Worm (Caenorhabditis elegans) whole organism, L1 larva: ENCODE data around the gene col-175.
A peak's percentile ranks its signal among the peaks of the same experiment; 100 is the strongest.

Experiments
- C04F5.9 ChIP-seq: sonication (generic microtip); optimal IDR thresholded peaks from 2 replicates; lab custom pipeline; 2016; ENCODE audit warnings: missing genetic modification characterization, missing compliant biosample characterization
- C16A3.4 ChIP-seq: fragments of 150-350 bp; optimal IDR thresholded peaks from 2 replicates; lab custom pipeline; 2014; ENCODE audit warnings: missing biosample characterization, missing genetic modification characterization
- C34B4.2 ChIP-seq: sonication (generic microtip); optimal IDR thresholded peaks from 2 replicates; lab custom pipeline; 2017; ENCODE audit warnings: mild to moderate bottlenecking, missing genetic modification characterization, missing compliant biosample characterization
- Y116A8C.19 ChIP-seq: sonication (generic microtip); optimal IDR thresholded peaks from 2 replicates; lab custom pipeline; 2016; ENCODE audit warnings: missing compliant biosample characterization, missing genetic modification characterization, borderline replicate concordance
- alr-1 ChIP-seq: fragments of 200-800 bp; sonication (Bioruptor generic); optimal IDR thresholded peaks from 2 replicates; lab custom pipeline; 2018; ENCODE audit warnings: borderline replicate concordance, mild to moderate bottlenecking, missing genetic modification characterization, missing compliant biosample characterization
- ama-1 ChIP-seq: fragments of 150-350 bp; optimal IDR thresholded peaks from 2 replicates; lab custom pipeline; 2014
- ceh-63 ChIP-seq: fragments of 200-800 bp; sonication (Bioruptor generic); optimal IDR thresholded peaks from 2 replicates; lab custom pipeline; 2018; ENCODE audit warnings: mild to moderate bottlenecking, missing genetic modification characterization, missing compliant biosample characterization
- ceh-82 ChIP-seq, 3 experiments: fragments of 150-350 bp in 1 of 3; sonication (generic microtip) in 2 of 3; optimal IDR thresholded peaks; 2 replicates each; lab custom pipeline; 2014 to 2017; ENCODE audit warnings: missing biosample characterization in 3 of 3, missing genetic modification characterization in 3 of 3
- ceh-90 ChIP-seq: sonication (generic microtip); optimal IDR thresholded peaks from 2 replicates; lab custom pipeline; 2016; ENCODE audit warnings: missing genetic modification characterization, missing compliant biosample characterization
- ces-1 ChIP-seq: fragments of 150-350 bp; optimal IDR thresholded peaks from 2 replicates; lab custom pipeline; 2014; ENCODE audit warnings: missing biosample characterization, missing genetic modification reagents, missing genetic modification characterization
- dpl-1 ChIP-seq, 3 experiments: fragments of 150-350 bp in 2 of 3; sonication (generic microtip) in 1 of 3; optimal IDR thresholded peaks; 2 replicates each; lab custom pipeline; 2014 to 2017; ENCODE audit warnings: missing biosample characterization in 3 of 3, missing genetic modification characterization in 3 of 3, missing genetic modification reagents in 3 of 3
- dsc-1 ChIP-seq: sonication (generic microtip); optimal IDR thresholded peaks from 2 replicates; lab custom pipeline; 2016; ENCODE audit warnings: mild to moderate bottlenecking, missing genetic modification characterization, missing compliant biosample characterization
- efl-1 ChIP-seq, 4 experiments: fragments of 150-350 bp; optimal IDR thresholded peaks in 3 of 4; peaks in 1 of 4; 1 replicate in 1 of 4; 2 replicates in 3 of 4; lab custom pipeline; 2014; ENCODE audit warnings: missing biosample characterization in 2 of 4, missing genetic modification characterization in 2 of 4, missing genetic modification reagents in 2 of 4
- egl-27 ChIP-seq, 2 experiments: fragments of 150-350 bp in 1 of 2; sonication (generic microtip); optimal IDR thresholded peaks; 3 replicates each; lab custom pipeline; 2017 to 2018; ENCODE audit warnings: missing biosample characterization in 2 of 2, missing genetic modification characterization in 2 of 2, missing genetic modification reagents in 2 of 2
- elt-2 ChIP-seq: sonication (generic microtip); optimal IDR thresholded peaks from 2 replicates; lab custom pipeline; 2016; ENCODE audit warnings: missing genetic modification characterization, mild to moderate bottlenecking, inconsistent platforms, missing compliant biosample characterization, missing genetic modification reagents
- fkh-4 ChIP-seq: sonication (generic microtip); optimal IDR thresholded peaks from 2 replicates; lab custom pipeline; 2016; ENCODE audit warnings: missing compliant biosample characterization, missing genetic modification characterization, borderline replicate concordance
- fos-1 ChIP-seq: fragments of 150-350 bp; optimal IDR thresholded peaks from 2 replicates; lab custom pipeline; 2014; ENCODE audit warnings: missing biosample characterization, missing genetic modification characterization
- grh-1 ChIP-seq: fragments of 200-800 bp; sonication (Bioruptor generic); IDR thresholded peaks from 2 replicates; pipeline ENCODE4 v1.3.6; 2022; ENCODE audit warnings: missing genetic modification reagents, missing genetic modification characterization, missing compliant biosample characterization
- hlh-4 ChIP-seq: sonication (generic microtip); optimal IDR thresholded peaks from 2 replicates; lab custom pipeline; 2016; ENCODE audit warnings: mild to moderate bottlenecking, missing genetic modification characterization, missing compliant biosample characterization
- hpl-2 ChIP-seq: fragments of 150-350 bp; optimal IDR thresholded peaks from 2 replicates; lab custom pipeline; 2014; ENCODE audit warnings: missing biosample characterization, missing genetic modification reagents, missing genetic modification characterization
- jun-1 ChIP-seq: fragments of 150-350 bp; optimal IDR thresholded peaks from 2 replicates; lab custom pipeline; 2014; ENCODE audit warnings: missing biosample characterization, missing genetic modification reagents, missing genetic modification characterization
- lin-14 ChIP-seq: fragments of 200-800 bp; sonication (Bioruptor generic); optimal IDR thresholded peaks from 2 replicates; lab custom pipeline; 2018; ENCODE audit warnings: mild to moderate bottlenecking, missing genetic modification characterization, moderate library complexity, missing compliant biosample characterization
- lin-35 ChIP-seq, 2 experiments: fragments of 150-350 bp; optimal IDR thresholded peaks; 2 replicates each; lab custom pipeline; 2014; ENCODE audit warnings: missing biosample characterization in 2 of 2, missing genetic modification characterization in 2 of 2, missing genetic modification reagents in 2 of 2
- mab-9 ChIP-seq: fragments of 200-800 bp; sonication (Bioruptor generic); IDR thresholded peaks from 2 replicates; pipeline ENCODE4 v1.3.6; 2022; ENCODE audit warnings: missing genetic modification reagents, missing genetic modification characterization, missing compliant biosample characterization
- mdl-1 ChIP-seq, 2 experiments: fragments of 150-350 bp; optimal IDR thresholded peaks; 2 replicates each; lab custom pipeline; 2014 to 2017; ENCODE audit warnings: missing biosample characterization in 2 of 2, missing genetic modification characterization in 2 of 2, inconsistent platforms in 1 of 2
- mep-1 ChIP-seq: fragments of 150-350 bp; optimal IDR thresholded peaks from 2 replicates; lab custom pipeline; 2014; ENCODE audit warnings: missing biosample characterization, missing genetic modification characterization
- nhr-19 ChIP-seq: fragments of 200-800 bp; sonication (Bioruptor generic); conservative IDR thresholded peaks from 2 replicates; pipeline ENCODE4 v1.3.6; 2022; ENCODE audit warnings: missing genetic modification characterization, missing compliant biosample characterization
- nhr-20 ChIP-seq: sonication (generic microtip); optimal IDR thresholded peaks from 2 replicates; lab custom pipeline; 2016; ENCODE audit warnings: mild to moderate bottlenecking, missing genetic modification characterization, missing compliant biosample characterization
- nhr-237 ChIP-seq: fragments of 150-350 bp; optimal IDR thresholded peaks from 2 replicates; lab custom pipeline; 2014; ENCODE audit warnings: missing biosample characterization, missing genetic modification characterization
- nhr-28 ChIP-seq: fragments of 150-350 bp; optimal IDR thresholded peaks from 2 replicates; lab custom pipeline; 2014; ENCODE audit warnings: missing biosample characterization, missing genetic modification characterization
- nhr-71 ChIP-seq: sonication (generic microtip); optimal IDR thresholded peaks from 2 replicates; lab custom pipeline; 2016; ENCODE audit warnings: mild to moderate bottlenecking, missing genetic modification characterization, moderate library complexity, missing compliant biosample characterization
- nhr-84 ChIP-seq: sonication (generic microtip); optimal IDR thresholded peaks from 2 replicates; lab custom pipeline; 2017; ENCODE audit warnings: missing biosample characterization, missing genetic modification characterization
- nhr-90 ChIP-seq: sonication (generic microtip); optimal IDR thresholded peaks from 2 replicates; lab custom pipeline; 2016; ENCODE audit warnings: mild to moderate bottlenecking, missing genetic modification characterization, missing compliant biosample characterization; ENCODE audit not compliant: poor library complexity
- skn-1 ChIP-seq: fragments of 150-350 bp; optimal IDR thresholded peaks from 2 replicates; lab custom pipeline; 2014; ENCODE audit warnings: missing biosample characterization, missing genetic modification characterization
- snu-23 ChIP-seq: sonication (generic microtip); optimal IDR thresholded peaks from 2 replicates; lab custom pipeline; 2016; ENCODE audit warnings: missing genetic modification characterization, missing compliant biosample characterization
- swsn-7 ChIP-seq: sonication (generic microtip); optimal IDR thresholded peaks from 2 replicates; lab custom pipeline; 2016; ENCODE audit warnings: missing genetic modification characterization, missing compliant biosample characterization
- tbx-2 ChIP-seq: sonication (generic microtip); optimal IDR thresholded peaks from 2 replicates; lab custom pipeline; 2016; ENCODE audit warnings: missing genetic modification characterization, missing compliant biosample characterization
- tlp-1 ChIP-seq: fragments of 150-350 bp; optimal IDR thresholded peaks from 2 replicates; lab custom pipeline; 2014; ENCODE audit warnings: missing biosample characterization, missing genetic modification characterization
- unc-30 ChIP-seq: sonication (generic microtip); optimal IDR thresholded peaks from 2 replicates; lab custom pipeline; 2017; ENCODE audit warnings: missing biosample characterization, missing genetic modification characterization
- unc-62 ChIP-seq: fragments of 150-350 bp; optimal IDR thresholded peaks from 2 replicates; lab custom pipeline; 2014; ENCODE audit warnings: missing biosample characterization, missing genetic modification reagents, missing genetic modification characterization
- unc-98 ChIP-seq: fragments of 200-800 bp; sonication (Bioruptor generic); IDR thresholded peaks from 2 replicates; pipeline ENCODE4 v1.3.6; 2022; ENCODE audit warnings: missing genetic modification characterization, missing compliant biosample characterization
- vab-15 ChIP-seq: sonication (generic microtip); optimal IDR thresholded peaks from 2 replicates; lab custom pipeline; 2017; ENCODE audit warnings: missing genotype, mild to moderate bottlenecking, missing genetic modification characterization, missing compliant biosample characterization
- xbp-1 ChIP-seq: sonication (generic microtip); optimal IDR thresholded peaks from 2 replicates; lab custom pipeline; 2016; ENCODE audit warnings: missing genetic modification characterization, missing compliant biosample characterization
- zip-4 ChIP-seq: fragments of 200-800 bp; sonication (Bioruptor generic); optimal IDR thresholded peaks from 2 replicates; lab custom pipeline; 2018; ENCODE audit warnings: mild to moderate bottlenecking, missing genetic modification characterization, moderate library complexity, missing compliant biosample characterization
- ztf-4 ChIP-seq: fragments of 150-350 bp; optimal IDR thresholded peaks from 2 replicates; lab custom pipeline; 2014; ENCODE audit warnings: missing biosample characterization, missing genetic modification characterization

Gene col-175

DNA sequence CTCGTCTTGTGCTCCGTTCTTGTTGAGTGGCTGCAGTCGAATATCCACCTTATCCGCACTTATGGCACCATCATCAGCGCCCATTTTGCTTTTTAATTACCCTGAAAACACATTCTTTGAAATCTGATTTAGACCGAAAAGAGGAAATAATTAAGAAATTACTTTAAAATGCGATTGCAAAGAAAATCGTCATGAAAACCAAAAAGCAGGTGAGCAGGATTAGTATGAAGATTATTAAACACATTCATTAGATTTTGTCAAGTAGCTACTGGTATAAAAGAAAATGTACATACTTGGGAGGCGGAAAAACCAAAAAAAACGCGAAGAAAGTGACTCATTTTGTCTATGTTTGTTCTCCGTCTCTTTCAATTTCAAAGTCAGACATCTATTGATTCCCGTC is 36.3 kb upstream of the col-175 start, which contains the start of gene B0416.5:
Gene B0416.5, minus strand, starts transcription at position 101 of the 400 bp plus-strand sequence.
- TF ChIP-seq egl-27 (tag; optimal IDR thresholded peaks at IDR 0.05; lab: Kevin White, UChicago) (no peak), hpl-2 (no peak), swsn-7 (no peak), C04F5.9 (no peak), ces-1 (GFP tag; lab: Kevin White, UChicago) (no peak)

ce11 chrX:9268373-9268772 is 34.0 kb upstream of the col-175 start:
- no peak for TF ChIP-seq nhr-71 (tag; lab: Kevin White, UChicago)
- no peak for TF ChIP-seq C16A3.4
- no peak for TF ChIP-seq dsc-1 (tag; lab: Kevin White, UChicago)
- no peak for TF ChIP-seq elt-2 (tag; lab: Kevin White, UChicago)
- TF ChIP-seq Y116A8C.19 (tag; lab: Kevin White, UChicago) = no peak
- no peak for TF ChIP-seq grh-1 (GFP tag; lab: Robert Waterston, UW)
- TF ChIP-seq unc-62 (GFP tag; lab: Kevin White, UChicago) = no peak
- no peak for TF ChIP-seq skn-1 (tag; lab: Kevin White, UChicago)
- TF ChIP-seq snu-23 = no peak

DNA sequence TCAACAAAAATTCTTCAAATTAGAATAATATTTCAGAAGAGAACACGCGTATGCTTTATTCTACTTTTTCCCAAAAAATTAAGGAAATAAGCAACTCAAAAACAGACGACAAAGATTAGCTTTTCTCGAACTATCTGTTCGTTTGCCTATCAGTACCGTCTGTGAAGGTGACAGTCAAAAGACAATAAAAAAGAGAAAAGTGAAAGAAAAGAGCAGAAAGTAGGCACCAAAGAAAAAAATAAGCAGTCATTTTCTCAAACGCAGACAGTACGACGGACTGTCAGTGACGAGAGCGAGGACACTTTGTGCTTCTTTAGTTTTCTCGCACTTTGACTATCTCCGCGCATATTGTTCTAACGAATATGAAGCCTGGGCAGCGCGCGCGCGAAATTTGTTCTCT is 32.1 kb upstream of the col-175 start:
- no peak for TF ChIP-seq nhr-71 (tag; lab: Kevin White, UChicago)
- TF ChIP-seq lin-14 = peak; percentile 11
- TF ChIP-seq, all 84 proteins: peak for 1

ce11 chrX:9264636-9265035 is 30.2 kb upstream of the col-175 start:
- TF ChIP-seq Y116A8C.19 (tag; lab: Kevin White, UChicago) (no peak), hlh-4 (tag; lab: Kevin White, UChicago) (no peak), nhr-28 (tag; lab: Kevin White, UChicago) (no peak), fkh-4 (no peak), nhr-90 (tag; lab: Kevin White, UChicago) (peak; percentile 26), snu-23 (peak; percentile 16), nhr-20 (tag; lab: Kevin White, UChicago) (peak; percentile 55), nhr-71 (tag; lab: Kevin White, UChicago) (peak; percentile 71), ceh-82 (tag; optimal IDR thresholded peaks at IDR 0.05; lab: Kevin White, UChicago) (no peak), unc-98 (GFP tag; lab: Robert Waterston, UW) (no peak), mab-9 (GFP tag; lab: Robert Waterston, UW) (no peak), tbx-2 (tag; lab: Kevin White, UChicago) (no peak), hpl-2 (no peak), ama-1 (no peak), nhr-237 (tag; lab: Kevin White, UChicago) (no peak), vab-15 (no peak), ces-1 (GFP tag; lab: Kevin White, UChicago) (no peak), ceh-63 (GFP tag; lab: Kevin White, UChicago) (no peak), swsn-7 (no peak), unc-30 (tag; lab: Kevin White, UChicago) (no peak), lin-35 (GFP tag; optimal IDR thresholded peaks at IDR 0.05; lab: Kevin White, UChicago) (peak in 1 of 2 experiments; percentile 57), ceh-90 (no peak), grh-1 (GFP tag; lab: Robert Waterston, UW) (no peak), dpl-1 (GFP tag; optimal IDR thresholded peaks at IDR 0.05; lab: Kevin White, UChicago) (no peak), nhr-84 (tag; lab: Kevin White, UChicago) (no peak), lin-14 (peak; percentile 71), egl-27 (tag; optimal IDR thresholded peaks at IDR 0.05; lab: Kevin White, UChicago) (no peak), ztf-4 (no peak), efl-1 (optimal IDR thresholded peaks at IDR 0.05; lab: Kevin White, UChicago) (no peak), efl-1 (GFP tag; optimal IDR thresholded peaks at IDR 0.05 in 1 of 2; lab: Kevin White, UChicago) (no peak), mep-1 (tag; lab: Kevin White, UChicago) (no peak), zip-4 (GFP tag; lab: Kevin White, UChicago) (no peak), tlp-1 (tag; lab: Kevin White, UChicago) (no peak), alr-1 (tag; lab: Kevin White, UChicago) (no peak), C34B4.2 (tag; lab: Kevin White, UChicago) (no peak), jun-1 (tag; lab: Kevin White, UChicago) (peak; percentile 24), dsc-1 (tag; lab: Kevin White, UChicago) (no peak), xbp-1 (tag; lab: Kevin White, UChicago) (no peak), mdl-1 (tag; optimal IDR thresholded peaks at IDR 0.05; lab: Kevin White, UChicago) (peak in 1 of 2 experiments; percentile 82), fos-1 (no peak), nhr-19 (peak; percentile 17)
